Worm (Caenorhabditis elegans): ENCODE measurements around the gene vha-19.

DNA sequence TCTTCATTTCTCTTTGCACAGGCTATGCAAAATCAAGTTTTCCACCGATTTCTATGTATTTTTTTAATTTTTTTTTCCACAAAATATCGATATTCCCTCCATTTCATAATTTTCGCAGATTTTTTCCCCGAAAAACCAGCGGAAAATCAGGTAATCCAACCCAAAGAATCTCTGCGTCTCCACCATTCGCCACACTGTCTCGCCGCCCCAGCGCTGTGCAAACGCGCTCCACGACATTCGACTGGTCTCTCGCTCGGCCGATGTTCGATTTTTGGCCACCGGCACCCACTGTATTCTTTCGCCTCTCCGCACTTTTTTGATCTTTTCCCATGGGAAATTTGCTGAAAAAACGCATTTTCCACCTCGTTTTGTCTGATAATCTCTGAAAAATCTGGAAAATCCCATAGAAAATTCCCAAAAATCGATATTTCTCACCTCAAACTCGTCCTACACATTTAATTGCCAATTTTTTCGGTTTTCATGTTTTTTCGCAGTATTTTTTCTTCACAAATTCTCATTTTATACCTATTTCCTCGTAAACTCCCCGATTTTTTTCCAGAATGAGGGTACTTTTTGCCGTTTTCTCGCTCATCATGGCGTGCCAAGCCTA, at the start of gene vha-19:
- no peak for TF ChIP-seq ztf-29 (GFP tag; IDR thresholded peaks at IDR 0.05)
- TF ChIP-seq flt-1 (GFP tag; IDR thresholded peaks at IDR 0.05): no peak
- no peak for TF ChIP-seq ref-1 (GFP tag; conservative IDR thresholded peaks at IDR 0.05)
- TF ChIP-seq klf-2 (GFP tag; conservative IDR thresholded peaks at IDR 0.05): no peak
- TF ChIP-seq tab-1 (GFP tag; IDR thresholded peaks at IDR 0.05): no peak
- TF ChIP-seq T22C8.4 (GFP tag; IDR thresholded peaks at IDR 0.05): no peak

All from whole organism, midembryonic.